Fruit fly (Drosophila melanogaster) whole organism, embryonic: ENCODE results near the gene P5CDh2.

Experiments used
- ATbp ChIP-seq: fragments of 200-800 bp; sonication (Bioruptor generic); optimal IDR thresholded peaks from 2 replicates; lab custom pipeline; 2017; ENCODE audit warnings: missing biosample characterization, mild to moderate bottlenecking, missing genetic modification characterization, missing genetic modification reagents
- Antp ChIP-seq: fragments of 200-800 bp; sonication (Bioruptor generic); optimal IDR thresholded peaks from 3 replicates; lab custom pipeline; 2016; ENCODE audit warnings: missing biosample characterization, missing genetic modification characterization
- C15 ChIP-seq: fragments of 200-800 bp; sonication (Bioruptor generic); IDR thresholded peaks from 3 replicates; pipeline ENCODE4 v1.3.6; 2022; ENCODE audit warnings: missing biosample characterization, missing genetic modification characterization
- CG13123 ChIP-seq: fragments of 200-800 bp; sonication (Bioruptor generic); optimal IDR thresholded peaks from 2 replicates; lab custom pipeline; 2016; ENCODE audit warnings: missing biosample characterization, missing genetic modification characterization
- CG14667 ChIP-seq: fragments of 200-800 bp; sonication (Bioruptor generic); IDR thresholded peaks from 2 replicates; pipeline ENCODE4 v1.3.6; 2022; ENCODE audit warnings: missing biosample characterization, missing genetic modification characterization
- CG15479 ChIP-seq: fragments of 200-800 bp; sonication (Bioruptor generic); optimal IDR thresholded peaks from 3 replicates; lab custom pipeline; 2019; ENCODE audit warnings: missing biosample characterization, mild to moderate bottlenecking, missing genetic modification characterization, moderate library complexity
- CG1647 ChIP-seq: fragments of 200-800 bp; sonication (Bioruptor generic); optimal IDR thresholded peaks from 3 replicates; lab custom pipeline; 2016; ENCODE audit warnings: missing biosample characterization, missing genetic modification characterization
- CG16813 ChIP-seq: fragments of 200-800 bp; sonication (Bioruptor generic); IDR thresholded peaks from 3 replicates; pipeline ENCODE4 v1.3.6; 2022; ENCODE audit warnings: missing biosample characterization, missing genetic modification characterization; ENCODE audit not compliant: partially characterized antibody
- CG17568 ChIP-seq: fragments of 200-800 bp; sonication (Bioruptor generic); optimal IDR thresholded peaks from 2 replicates; lab custom pipeline; 2018; ENCODE audit warnings: missing biosample characterization, mild to moderate bottlenecking, missing genetic modification characterization, moderate library complexity
- CG18599 ChIP-seq: fragments of 200-800 bp; sonication (Bioruptor generic); optimal IDR thresholded peaks from 3 replicates; lab custom pipeline; 2017; ENCODE audit warnings: missing biosample characterization, missing genetic modification characterization, mild to moderate bottlenecking, moderate library complexity, missing genetic modification reagents
- CG2199 ChIP-seq: fragments of 200-800 bp; sonication (Bioruptor generic); IDR thresholded peaks from 3 replicates; pipeline ENCODE4 v1.3.6; 2022; ENCODE audit warnings: missing biosample characterization, missing genetic modification characterization
- CG3407 ChIP-seq: fragments of 200-800 bp; sonication (Bioruptor generic); optimal IDR thresholded peaks from 2 replicates; lab custom pipeline; 2018; ENCODE audit warnings: missing biosample characterization, mild to moderate bottlenecking, missing genetic modification characterization
- CG4328 ChIP-seq: fragments of 200-800 bp; sonication (Bioruptor generic); optimal IDR thresholded peaks from 3 replicates; lab custom pipeline; 2017; ENCODE audit warnings: missing biosample characterization, missing genetic modification reagents, missing genetic modification characterization
- CG4820 ChIP-seq: fragments of 200-800 bp; sonication (Bioruptor generic); optimal IDR thresholded peaks from 3 replicates; lab custom pipeline; 2016; ENCODE audit warnings: missing biosample characterization, missing genetic modification characterization
- CG6254 ChIP-seq: fragments of 200-800 bp; sonication (Bioruptor generic); optimal IDR thresholded peaks from 3 replicates; lab custom pipeline; 2017; ENCODE audit warnings: mild to moderate bottlenecking, missing biosample characterization, missing genetic modification reagents, missing genetic modification characterization
- CG8765 ChIP-seq: fragments of 200-800 bp; sonication (Bioruptor generic); IDR thresholded peaks from 2 replicates; pipeline ENCODE4 v1.3.6; 2022; ENCODE audit warnings: missing biosample characterization, missing genetic modification characterization
- CTCF ChIP-seq: fragments of 200-800 bp; sonication (Bioruptor generic); optimal IDR thresholded peaks from 2 replicates; lab custom pipeline; 2017; ENCODE audit warnings: missing biosample characterization, mild to moderate bottlenecking, missing genetic modification characterization, moderate library complexity
- CrebB ChIP-seq: fragments of 200-800 bp; sonication (Bioruptor generic); optimal IDR thresholded peaks from 3 replicates; lab custom pipeline; 2018; ENCODE audit warnings: missing biosample characterization, mild to moderate bottlenecking, missing genetic modification characterization
- Dad ChIP-seq: fragments of 200-800 bp; sonication (Bioruptor generic); optimal IDR thresholded peaks from 3 replicates; lab custom pipeline; 2016; ENCODE audit warnings: missing biosample characterization, missing genetic modification characterization
- Dbx ChIP-seq: fragments of 200-800 bp; sonication (Bioruptor generic); IDR thresholded peaks from 3 replicates; pipeline ENCODE4 v1.3.6; 2022; ENCODE audit warnings: missing biosample characterization, missing genetic modification characterization
- E2f1 ChIP-seq: fragments of 200-800 bp; sonication (Bioruptor generic); IDR thresholded peaks from 2 replicates; pipeline ENCODE4 v1.3.6; 2022; ENCODE audit warnings: missing biosample characterization, missing genetic modification characterization
- Elba2 ChIP-seq: fragments of 200-800 bp; sonication (Bioruptor generic); optimal IDR thresholded peaks from 3 replicates; lab custom pipeline; 2016; ENCODE audit warnings: missing biosample characterization, missing genetic modification characterization
- Fer1 ChIP-seq: fragments of 200-800 bp; sonication (Bioruptor generic); optimal IDR thresholded peaks from 2 replicates; lab custom pipeline; 2017; ENCODE audit warnings: missing biosample characterization, mild to moderate bottlenecking, missing genetic modification characterization
- H2.0 ChIP-seq: fragments of 200-800 bp; sonication (Bioruptor generic); IDR thresholded peaks from 2 replicates; pipeline ENCODE4 v1.3.6; 2022; ENCODE audit warnings: missing biosample characterization, missing genetic modification characterization
- HLH3B ChIP-seq: fragments of 200-800 bp; sonication (Bioruptor generic); IDR thresholded peaks from 2 replicates; pipeline ENCODE4 v1.3.6; 2022; ENCODE audit warnings: missing biosample characterization, missing genetic modification characterization
- HLH4C ChIP-seq: fragments of 200-800 bp; sonication (Bioruptor generic); IDR thresholded peaks from 3 replicates; pipeline ENCODE4 v1.3.6; 2022; ENCODE audit warnings: missing biosample characterization, missing genetic modification characterization; ENCODE audit not compliant: partially characterized antibody
- HmgD ChIP-seq: fragments of 200-800 bp; sonication (Bioruptor generic); optimal IDR thresholded peaks from 3 replicates; lab custom pipeline; 2016; ENCODE audit warnings: missing biosample characterization, missing genetic modification characterization
- Hsf ChIP-seq: fragments of 200-800 bp; sonication (Bioruptor generic); optimal IDR thresholded peaks from 3 replicates; lab custom pipeline; 2016; ENCODE audit warnings: missing biosample characterization, missing genetic modification characterization
- Mad ChIP-seq: fragments of 200-800 bp; sonication (Bioruptor generic); optimal IDR thresholded peaks from 2 replicates; lab custom pipeline; 2016; ENCODE audit warnings: missing biosample characterization, missing genetic modification characterization
- Max ChIP-seq: fragments of 200-800 bp; sonication (Bioruptor generic); optimal IDR thresholded peaks from 2 replicates; lab custom pipeline; 2016; ENCODE audit warnings: missing biosample characterization, mild to moderate bottlenecking, missing genetic modification characterization
- Mrtf ChIP-seq: fragments of 200-800 bp; sonication (Bioruptor generic); IDR thresholded peaks from 3 replicates; pipeline ENCODE4 v1.3.6; 2022; ENCODE audit warnings: missing biosample characterization, missing genetic modification characterization
- Myb ChIP-seq: fragments of 200-800 bp; sonication (Bioruptor generic); optimal IDR thresholded peaks from 2 replicates; lab custom pipeline; 2016; ENCODE audit warnings: missing biosample characterization, missing genetic modification characterization
- Stat92E ChIP-seq, 3 experiments: fragments of >200 bp in 2 of 3; fragments of 200-800 bp in 1 of 3; sonication (Bioruptor generic) in 1 of 3; optimal IDR thresholded peaks; 2 replicates each; lab custom pipeline; 2017 to 2019; ENCODE audit warnings: missing biosample characterization in 3 of 3, missing genetic modification characterization in 3 of 3, mild to moderate bottlenecking in 1 of 3, moderate library complexity in 1 of 3
- ase ChIP-seq: fragments of 200-800 bp; sonication (Bioruptor generic); IDR thresholded peaks from 3 replicates; pipeline ENCODE4 v1.3.6; 2022; ENCODE audit warnings: missing biosample characterization, missing genetic modification characterization
- bbx ChIP-seq: fragments of 200-800 bp; sonication (Bioruptor generic); IDR thresholded peaks from 2 replicates; pipeline ENCODE4 v1.3.6; 2022; ENCODE audit warnings: missing biosample characterization, missing genetic modification characterization; ENCODE audit not compliant: partially characterized antibody
- chif ChIP-seq, 2 experiments: fragments of 200-800 bp; sonication (Bioruptor generic); optimal IDR thresholded peaks; 3 replicates each; lab custom pipeline; 2016; ENCODE audit warnings: missing biosample characterization in 2 of 2, missing genetic modification characterization in 2 of 2
- disco-r ChIP-seq: fragments of 200-800 bp; sonication (Bioruptor generic); optimal IDR thresholded peaks from 2 replicates; lab custom pipeline; 2016; ENCODE audit warnings: missing biosample characterization, missing genetic modification characterization
- ewg ChIP-seq: fragments of 200-800 bp; sonication (Bioruptor generic); optimal IDR thresholded peaks from 3 replicates; lab custom pipeline; 2017; ENCODE audit warnings: mild to moderate bottlenecking, missing biosample characterization, missing genetic modification reagents, missing genetic modification characterization
- exex ChIP-seq: fragments of 200-800 bp; sonication (Bioruptor generic); optimal IDR thresholded peaks from 4 replicates; lab custom pipeline; 2018; ENCODE audit warnings: missing biosample characterization, mild to moderate bottlenecking, missing genetic modification characterization, moderate library complexity
- fu2 ChIP-seq: fragments of 200-800 bp; sonication (Bioruptor generic); optimal IDR thresholded peaks from 2 replicates; lab custom pipeline; 2016; ENCODE audit warnings: missing biosample characterization, missing genetic modification characterization
- hb ChIP-seq: fragments of 200-800 bp; sonication (Bioruptor generic); IDR thresholded peaks from 3 replicates; pipeline ENCODE4 v1.3.6; 2022; ENCODE audit warnings: missing biosample characterization, missing genetic modification characterization; ENCODE audit not compliant: partially characterized antibody
- lilli ChIP-seq: fragments of 200-800 bp; sonication (Bioruptor generic); optimal IDR thresholded peaks from 3 replicates; lab custom pipeline; 2016; ENCODE audit warnings: missing biosample characterization, missing genetic modification characterization
- maf-S ChIP-seq: fragments of 200-800 bp; sonication (Bioruptor generic); optimal IDR thresholded peaks from 2 replicates; lab custom pipeline; 2016; ENCODE audit warnings: missing biosample characterization, missing genetic modification characterization
- pb ChIP-seq: fragments of 200-800 bp; sonication (Bioruptor generic); optimal IDR thresholded peaks from 3 replicates; lab custom pipeline; 2016; ENCODE audit warnings: missing biosample characterization, missing genetic modification characterization
- pfk ChIP-seq: fragments of 200-800 bp; sonication (Bioruptor generic); optimal IDR thresholded peaks from 2 replicates; lab custom pipeline; 2018; ENCODE audit warnings: missing biosample characterization, mild to moderate bottlenecking, missing genetic modification characterization, moderate library complexity
- psq ChIP-seq: fragments of 200-800 bp; sonication (Bioruptor generic); optimal IDR thresholded peaks from 2 replicates; lab custom pipeline; 2017; ENCODE audit warnings: missing biosample characterization, missing genetic modification characterization
- pum ChIP-seq: fragments of 200-800 bp; sonication (Bioruptor generic); optimal IDR thresholded peaks from 2 replicates; lab custom pipeline; 2016; ENCODE audit warnings: missing biosample characterization, missing genetic modification characterization
- repo ChIP-seq: fragments of 200-800 bp; sonication (Bioruptor generic); optimal IDR thresholded peaks from 2 replicates; lab custom pipeline; 2016; ENCODE audit warnings: missing biosample characterization, missing genetic modification characterization
- rib ChIP-seq: fragments of 200-800 bp; sonication (Bioruptor generic); IDR thresholded peaks from 2 replicates; pipeline ENCODE4 v1.3.6; 2022; ENCODE audit warnings: missing biosample characterization, missing genetic modification characterization
- vvl ChIP-seq: fragments of 200-800 bp; sonication (Bioruptor generic); IDR thresholded peaks from 2 replicates; pipeline ENCODE4 v1.3.6; 2022; ENCODE audit warnings: missing biosample characterization, missing genetic modification characterization
- wek ChIP-seq: fragments of 200-800 bp; sonication (Bioruptor generic); optimal IDR thresholded peaks from 3 replicates; lab custom pipeline; 2018; ENCODE audit warnings: missing biosample characterization, mild to moderate bottlenecking, missing genetic modification characterization, moderate library complexity
- z ChIP-seq: fragments of 200-800 bp; sonication (Bioruptor generic); IDR thresholded peaks from 3 replicates; pipeline ENCODE4 v1.3.6; 2022; ENCODE audit warnings: missing biosample characterization, missing genetic modification characterization
- zfh2 ChIP-seq: fragments of 200-800 bp; sonication (Bioruptor generic); optimal IDR thresholded peaks from 2 replicates; lab custom pipeline; 2016; ENCODE audit warnings: missing biosample characterization, missing genetic modification characterization

The P5CDh2 gene

dm6 chr3R:21859509-21859908 lies 18.2 kb upstream of the P5CDh2 start (continued):
- TF ChIP-seq Mad (GFP tag; lab: Kevin White, UChicago) = peak; percentile 30
- no peak for TF ChIP-seq H2.0 (GFP tag; lab: Robert Waterston, UW)
- no peak for TF ChIP-seq fu2
- TF ChIP-seq Antp (GFP tag; lab: Kevin White, UChicago) = peak; percentile 18
- peak; percentile 39; the same call in 1 of the 2 replicates for TF ChIP-seq E2f1 (GFP tag; lab: Robert Waterston, UW)
- no peak for TF ChIP-seq exex
- no peak for TF ChIP-seq CG17568 (GFP tag; lab: Kevin White, UChicago)
- TF ChIP-seq HLH3B (GFP tag; lab: Robert Waterston, UW) = no peak
- TF ChIP-seq ewg = peak; percentile 30
- peak in 1 of 3 experiments; percentile 46 for TF ChIP-seq Stat92E (GFP tag; optimal IDR thresholded peaks at IDR 0.05; lab: Kevin White, UChicago)
- peak; percentile 44; the same call in 1 of the 2 replicates for TF ChIP-seq vvl (GFP tag; lab: Robert Waterston, UW)
- no peak for TF ChIP-seq CG8765 (GFP tag; lab: Robert Waterston, UW)
- peak; percentile 51 for TF ChIP-seq lilli (GFP tag; lab: Kevin White, UChicago)
- no peak for TF ChIP-seq maf-S (GFP tag; lab: Kevin White, UChicago)
- no peak for TF ChIP-seq C15
- TF ChIP-seq Max (GFP tag; lab: Kevin White, UChicago) = peak; percentile 19
- no peak for TF ChIP-seq pb
- TF ChIP-seq CTCF (GFP tag; lab: Kevin White, UChicago) = no peak
- TF ChIP-seq zfh2 = no peak
- no peak for TF ChIP-seq CG14667
- TF ChIP-seq CG2199 (GFP tag; lab: Robert Waterston, UW) = no peak
- TF ChIP-seq ATbp (GFP tag; lab: Kevin White, UChicago) = peak; percentile 64
- no peak for TF ChIP-seq CG18599 (GFP tag; lab: Kevin White, UChicago)
- no peak for TF ChIP-seq CG16813 (GFP tag; lab: Robert Waterston, UW)
- no peak for TF ChIP-seq HLH4C (GFP tag; lab: Robert Waterston, UW)
- TF ChIP-seq rib = no peak
- peak; percentile 5 for TF ChIP-seq CG3407 (GFP tag; lab: Kevin White, UChicago)
- TF ChIP-seq CG4820 (GFP tag; lab: Kevin White, UChicago) = peak; percentile 2
- TF ChIP-seq bbx (GFP tag; lab: Robert Waterston, UW) = no peak
- TF ChIP-seq pum (GFP tag; lab: Kevin White, UChicago) = peak; percentile 26
- no peak for TF ChIP-seq hb (GFP tag; lab: Robert Waterston, UW)
- TF ChIP-seq HmgD (GFP tag; lab: Kevin White, UChicago) = no peak
- TF ChIP-seq psq (GFP tag; lab: Kevin White, UChicago) = no peak
- no peak for TF ChIP-seq disco-r (GFP tag; lab: Kevin White, UChicago)
- TF ChIP-seq Dad = no peak
- TF ChIP-seq repo (GFP tag; lab: Kevin White, UChicago) = no peak
- TF ChIP-seq CG6254 (GFP tag; lab: Kevin White, UChicago) = peak; percentile 40
- no peak for TF ChIP-seq z (GFP tag; lab: Robert Waterston, UW)
- no peak for TF ChIP-seq Mrtf
- TF ChIP-seq Myb (GFP tag; lab: Kevin White, UChicago) = no peak
- no peak for TF ChIP-seq ase
- peak; percentile 6 for TF ChIP-seq wek (GFP tag; lab: Kevin White, UChicago)
- no peak for TF ChIP-seq CG1647 (GFP tag; lab: Kevin White, UChicago)
- no peak for TF ChIP-seq Fer1 (GFP tag; lab: Kevin White, UChicago)
- TF ChIP-seq pfk = no peak
- no peak for TF ChIP-seq CrebB (tag; lab: Kevin White, UChicago)
- peak; percentile 22 to 66 for TF ChIP-seq chif (GFP tag; optimal IDR thresholded peaks at IDR 0.05; lab: Kevin White, UChicago)
- no peak for TF ChIP-seq CG4328 (GFP tag; lab: Kevin White, UChicago)
- TF ChIP-seq CG15479 (GFP tag; lab: Kevin White, UChicago) = no peak
- TF ChIP-seq Elba2 (GFP tag; lab: Kevin White, UChicago) = no peak
- no peak for TF ChIP-seq Dbx (GFP tag; lab: Robert Waterston, UW)
- TF ChIP-seq Hsf (GFP tag; lab: Kevin White, UChicago) = peak; percentile 41
- no peak for TF ChIP-seq CG13123 (GFP tag; lab: Kevin White, UChicago)
